Fruit fly (Drosophila melanogaster) whole organism, prepupa: ENCODE measurements around the gene CG31347.

Experiments used
- Blimp-1 ChIP-seq: fragments of 200-800 bp; sonication (Bioruptor generic); optimal IDR thresholded peaks from 3 replicates; lab custom pipeline; 2017; ENCODE audit warnings: missing biosample characterization, missing genetic modification characterization, mild to moderate bottlenecking, moderate library complexity, missing genetic modification reagents
- CG10669 ChIP-seq: fragments of 200-800 bp; sonication (Bioruptor generic); optimal IDR thresholded peaks from 3 replicates; lab custom pipeline; 2018; ENCODE audit warnings: missing biosample characterization, mild to moderate bottlenecking, missing genetic modification characterization, moderate library complexity
- CG11762 ChIP-seq: fragments of 200-800 bp; sonication (Bioruptor generic); optimal IDR thresholded peaks from 3 replicates; lab custom pipeline; 2016; ENCODE audit warnings: missing biosample characterization, missing genetic modification characterization; ENCODE audit not compliant: insufficient read depth
- CG11902 ChIP-seq: fragments of 200-800 bp; sonication (Bioruptor generic); optimal IDR thresholded peaks from 3 replicates; lab custom pipeline; 2016; ENCODE audit warnings: missing biosample characterization, missing genetic modification characterization
- CG31627 ChIP-seq: fragments of 200-800 bp; sonication (Bioruptor generic); optimal IDR thresholded peaks from 3 replicates; lab custom pipeline; 2016; ENCODE audit warnings: missing biosample characterization, missing genetic modification characterization
- CG34406 ChIP-seq: fragments of 200-800 bp; sonication (Bioruptor generic); optimal IDR thresholded peaks from 3 replicates; lab custom pipeline; 2016; ENCODE audit warnings: missing biosample characterization, missing genetic modification characterization
- CG6854 ChIP-seq: fragments of 200-800 bp; sonication (Bioruptor generic); optimal IDR thresholded peaks from 2 replicates; lab custom pipeline; 2017; ENCODE audit warnings: missing biosample characterization, mild to moderate bottlenecking, missing genetic modification characterization
- CG7368 ChIP-seq: fragments of 200-800 bp; sonication (Bioruptor generic); optimal IDR thresholded peaks from 3 replicates; lab custom pipeline; 2016; ENCODE audit warnings: missing biosample characterization, missing genetic modification characterization
- CG8119 ChIP-seq: fragments of 200-800 bp; sonication (Bioruptor generic); IDR thresholded peaks from 3 replicates; pipeline ENCODE4 v1.3.6; 2022; ENCODE audit warnings: missing biosample characterization, missing genetic modification characterization
- CG8319 ChIP-seq: fragments of 200-800 bp; sonication (Bioruptor generic); optimal IDR thresholded peaks from 3 replicates; lab custom pipeline; 2016; ENCODE audit warnings: missing biosample characterization, missing genetic modification characterization
- Eip78C ChIP-seq: fragments of 200-800 bp; sonication (Bioruptor generic); peaks from one replicate; lab custom pipeline; 2016; ENCODE audit warnings: missing biosample characterization, missing genetic modification characterization
- Ets96B ChIP-seq: fragments of 200-800 bp; optimal IDR thresholded peaks from 2 replicates; lab custom pipeline; 2019; ENCODE audit warnings: missing biosample characterization, mild to moderate bottlenecking, missing genetic modification characterization, moderate library complexity
- Hr39 ChIP-seq: fragments of 200-800 bp; sonication (Bioruptor generic); optimal IDR thresholded peaks from 2 replicates; lab custom pipeline; 2016; ENCODE audit warnings: missing biosample characterization, missing genetic modification characterization
- Lpt ChIP-seq: fragments of 200-800 bp; sonication (Bioruptor generic); optimal IDR thresholded peaks from 3 replicates; lab custom pipeline; 2016; ENCODE audit warnings: missing biosample characterization, missing genetic modification characterization
- Met ChIP-seq: fragments of 200-800 bp; sonication (Bioruptor generic); optimal IDR thresholded peaks from 3 replicates; lab custom pipeline; 2016; ENCODE audit warnings: missing biosample characterization, missing genetic modification characterization
- Sox15 ChIP-seq: fragments of 200-800 bp; sonication (Bioruptor generic); optimal IDR thresholded peaks from 3 replicates; lab custom pipeline; 2016; ENCODE audit warnings: missing biosample characterization, missing genetic modification characterization
- achi ChIP-seq: fragments of 200-800 bp; sonication (Bioruptor generic); optimal IDR thresholded peaks from 3 replicates; lab custom pipeline; 2016; ENCODE audit warnings: missing biosample characterization, missing genetic modification characterization
- dac ChIP-seq: fragments of 200-800 bp; sonication (Bioruptor generic); optimal IDR thresholded peaks from 2 replicates; lab custom pipeline; 2017; ENCODE audit warnings: missing biosample characterization, mild to moderate bottlenecking, missing genetic modification characterization
- eg ChIP-seq: fragments of 200-800 bp; sonication (Bioruptor generic); IDR thresholded peaks from 3 replicates; pipeline ENCODE4 v1.3.6; 2022; ENCODE audit warnings: missing biosample characterization, missing genetic modification characterization
- esn ChIP-seq: fragments of 200-800 bp; sonication (Bioruptor generic); optimal IDR thresholded peaks from 2 replicates; lab custom pipeline; 2016; ENCODE audit warnings: missing biosample characterization, mild to moderate bottlenecking, missing genetic modification characterization, moderate library complexity
- fkh ChIP-seq: fragments of 200-800 bp; sonication (Bioruptor generic); optimal IDR thresholded peaks from 3 replicates; lab custom pipeline; 2017; ENCODE audit warnings: missing biosample characterization, mild to moderate bottlenecking, missing genetic modification characterization, moderate library complexity
- lz ChIP-seq: fragments of 200-800 bp; sonication (Bioruptor generic); optimal IDR thresholded peaks from 3 replicates; lab custom pipeline; 2016; ENCODE audit warnings: missing biosample characterization, missing genetic modification characterization
- pdm3 ChIP-seq: fragments of 200-800 bp; sonication (Bioruptor generic); optimal IDR thresholded peaks from 3 replicates; lab custom pipeline; 2016; ENCODE audit warnings: missing biosample characterization, missing genetic modification characterization
- svp ChIP-seq: fragments of 200-800 bp; sonication (Bioruptor generic); peaks from one replicate; lab custom pipeline; 2016; ENCODE audit warnings: missing biosample characterization, missing genetic modification characterization
- vri ChIP-seq: fragments of 200-800 bp; sonication (Bioruptor generic); optimal IDR thresholded peaks from 3 replicates; lab custom pipeline; 2016; ENCODE audit warnings: missing biosample characterization, mild to moderate bottlenecking, missing genetic modification characterization

Gene CG31347

DNA sequence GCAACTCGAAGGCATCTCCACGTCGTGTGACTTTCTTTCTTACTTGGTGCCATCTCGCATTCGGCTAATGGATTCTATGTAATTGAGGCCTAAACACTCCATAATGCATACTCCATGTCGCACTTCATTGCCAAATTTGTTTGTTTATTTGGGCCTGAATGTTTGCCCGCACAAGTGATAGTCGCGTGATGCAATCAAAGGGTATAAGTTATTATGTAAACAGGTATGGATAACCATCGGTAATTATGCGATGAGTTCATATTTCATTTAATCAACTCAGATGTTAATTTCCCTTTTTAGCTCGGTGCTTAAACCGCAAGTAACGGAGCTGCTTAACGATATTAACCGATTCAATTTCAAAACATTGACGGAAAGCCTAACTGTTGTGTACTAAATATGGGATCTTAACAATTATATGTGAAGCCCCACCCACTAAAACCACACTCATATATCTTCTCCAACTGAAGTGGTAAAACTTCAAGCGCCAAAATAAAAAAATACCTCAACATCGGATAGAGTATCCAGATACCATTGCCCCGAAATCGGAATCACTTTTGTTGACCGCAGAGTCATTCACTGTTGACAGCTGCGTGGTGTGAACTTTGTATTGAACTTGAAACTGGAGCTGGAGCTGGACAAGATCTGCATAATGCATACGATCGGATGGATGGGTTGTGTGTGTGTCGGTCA lies 47.6 kb downstream of the CG31347 start:
- TF ChIP-seq Met (GFP tag; lab: Kevin White, UChicago) = peak; percentile 20
- TF ChIP-seq dac = no peak
- TF ChIP-seq CG34406 = peak; percentile 11
- peak; percentile 40 for TF ChIP-seq vri (GFP tag; lab: Kevin White, UChicago)
- TF ChIP-seq eg (GFP tag; lab: Robert Waterston, UW) = no peak
- TF ChIP-seq Eip78C (GFP tag; lab: Kevin White, UChicago) = peak; percentile 66
- TF ChIP-seq lz (GFP tag; lab: Kevin White, UChicago) = peak; percentile 22
- TF ChIP-seq Hr39 (GFP tag; lab: Kevin White, UChicago) = peak; percentile 17
- peak; percentile 15 for TF ChIP-seq CG31627 (GFP tag; lab: Kevin White, UChicago)
- TF ChIP-seq CG6854 (GFP tag; lab: Kevin White, UChicago) = no peak
- TF ChIP-seq svp (GFP tag; lab: Kevin White, UChicago) = peak; percentile 66
- TF ChIP-seq esn (GFP tag; lab: Kevin White, UChicago) = peak; percentile 13
- peak; percentile 11 for TF ChIP-seq achi (GFP tag; lab: Kevin White, UChicago)
- no peak for TF ChIP-seq CG10669 (GFP tag; lab: Kevin White, UChicago)
- peak; percentile 46 for TF ChIP-seq fkh (GFP tag; lab: Kevin White, UChicago)
- TF ChIP-seq pdm3 (GFP tag; lab: Kevin White, UChicago) = peak; percentile 14
- TF ChIP-seq CG11902 (GFP tag; lab: Kevin White, UChicago) = no peak
- no peak for TF ChIP-seq CG11762 (GFP tag; lab: Kevin White, UChicago)
- peak; percentile 26 for TF ChIP-seq CG7368 (GFP tag; lab: Kevin White, UChicago)
- TF ChIP-seq Sox15 = peak; percentile 9

DNA sequence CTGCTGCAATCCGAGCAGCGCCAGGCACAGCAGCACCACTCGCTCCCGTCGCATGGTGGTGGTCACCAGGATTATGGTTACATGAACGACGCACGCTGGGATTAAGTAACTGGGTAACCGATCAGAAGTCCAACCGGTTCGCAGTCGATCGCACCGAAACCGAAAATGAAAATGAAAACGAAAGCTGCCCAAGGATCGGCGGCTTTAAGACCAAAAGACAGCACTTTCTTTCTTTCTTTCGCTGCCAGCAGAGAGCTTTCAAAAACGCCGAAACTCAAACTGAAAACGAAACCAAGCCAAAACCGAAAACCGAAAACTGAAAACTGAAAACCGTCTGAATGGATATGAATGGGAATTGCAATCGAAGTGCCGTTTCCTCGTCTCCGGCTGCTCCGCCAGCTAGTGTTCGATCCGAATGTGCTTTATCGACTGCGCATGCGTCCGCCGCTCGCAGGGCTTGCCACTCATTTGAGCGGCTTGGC lies 50.3 kb downstream of the CG31347 start, which contains the start of gene CG6753:
Gene CG6753 (minus strand): TSS at position 432 of the 482 bp plus-strand sequence.
- TF ChIP-seq CG8319 (GFP tag; lab: Kevin White, UChicago) (no peak), CG8119 (no peak), CG11762 (GFP tag; lab: Kevin White, UChicago) (no peak), Ets96B (tag; lab: Kevin White, UChicago) (no peak), Blimp-1 (GFP tag; lab: Kevin White, UChicago) (peak; percentile 90), Lpt (GFP tag; lab: Kevin White, UChicago) (no peak)
